Worm (Caenorhabditis elegans) whole organism, young adult: ENCODE data around the gene spsb-1.
A peak's percentile ranks its signal among the peaks of the same experiment; 100 is the strongest.

Experiments
- F33H1.4 ChIP-seq: fragments of 200-800 bp; sonication (Bioruptor generic); IDR thresholded peaks from 2 replicates; pipeline ENCODE4 v1.3.6; 2022; ENCODE audit warnings: missing genetic modification reagents, missing genetic modification characterization, missing compliant biosample characterization
- F39B2.1 ChIP-seq: fragments of 200-800 bp; sonication (Bioruptor generic); IDR thresholded peaks from 2 replicates; pipeline ENCODE4 v1.3.6; 2022; ENCODE audit warnings: missing genetic modification reagents, missing genetic modification characterization, missing compliant biosample characterization
- F49E8.2 ChIP-seq: sonication (generic microtip); optimal IDR thresholded peaks from 3 replicates; lab custom pipeline; 2017; ENCODE audit warnings: missing genetic modification characterization, mild to moderate bottlenecking, missing compliant biosample characterization, antibody characterized with exemption, moderate library complexity; ENCODE audit not compliant: insufficient read depth
- attf-6 ChIP-seq: fragments of 200-800 bp; sonication (Bioruptor generic); IDR thresholded peaks from 2 replicates; pipeline ENCODE4 v1.3.6; 2022; ENCODE audit warnings: missing genetic modification reagents, missing genetic modification characterization, missing compliant biosample characterization
- ceh-27 ChIP-seq: fragments of 200-800 bp; sonication (Bioruptor generic); optimal IDR thresholded peaks from 2 replicates; lab custom pipeline; 2018; ENCODE audit warnings: mild to moderate bottlenecking, missing genetic modification characterization, moderate library complexity, missing compliant biosample characterization
- hmg-1.2 ChIP-seq: fragments of 200-800 bp; sonication (Bioruptor generic); IDR thresholded peaks from 2 replicates; pipeline ENCODE4 v1.3.6; 2022; ENCODE audit warnings: missing genetic modification reagents, missing genetic modification characterization, missing compliant biosample characterization
- lir-1 ChIP-seq: fragments of 200-800 bp; sonication (Bioruptor generic); conservative IDR thresholded peaks from 2 replicates; pipeline ENCODE4 v1.3.6; 2022; ENCODE audit warnings: missing genetic modification reagents, missing genetic modification characterization, missing compliant biosample characterization
- nfya-2 ChIP-seq: fragments of 200-800 bp; sonication (Bioruptor generic); IDR thresholded peaks from 2 replicates; pipeline ENCODE4 v1.3.6; 2022; ENCODE audit warnings: missing genetic modification reagents, missing genetic modification characterization, missing compliant biosample characterization
- somi-1 ChIP-seq: fragments of 200-800 bp; sonication (Bioruptor generic); optimal IDR thresholded peaks from 2 replicates; lab custom pipeline; 2018; ENCODE audit warnings: mild to moderate bottlenecking, missing genetic modification characterization, missing compliant biosample characterization
- tbx-9 ChIP-seq: sonication (generic microtip); optimal IDR thresholded peaks from 2 replicates; lab custom pipeline; 2016; ENCODE audit warnings: borderline replicate concordance, missing genetic modification characterization, inconsistent platforms, missing compliant biosample characterization
- ztf-18 ChIP-seq: sonication (generic microtip); optimal IDR thresholded peaks from 2 replicates; lab custom pipeline; 2016; ENCODE audit warnings: missing genotype, mild to moderate bottlenecking, missing genetic modification characterization, missing compliant biosample characterization

DNA sequence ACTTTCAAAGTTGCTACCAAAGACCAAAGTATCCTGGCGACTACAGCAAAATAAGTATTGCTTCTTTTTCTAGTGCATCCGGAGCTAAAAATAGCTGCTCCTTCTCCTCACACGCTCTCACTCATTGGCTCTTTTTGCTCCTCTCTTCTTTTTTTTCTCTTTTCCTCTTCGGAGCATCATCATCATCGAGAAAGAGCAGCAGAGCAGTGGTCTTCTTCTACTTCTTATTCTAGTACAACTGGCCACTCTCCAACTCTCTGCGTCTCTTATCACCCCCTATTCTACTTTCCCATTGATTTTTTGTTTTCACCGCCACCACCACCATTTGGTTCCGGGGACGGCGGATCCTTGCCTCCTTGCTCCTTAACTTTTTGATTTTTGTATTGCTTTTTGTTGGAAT, 62.1 kb downstream of the spsb-1 start:
- TF ChIP-seq F39B2.1 (GFP tag; lab: Robert Waterston, UW) (no peak), hmg-1.2 (GFP tag; lab: Robert Waterston, UW) (peak; percentile 50; the same call in 1 of the 2 replicates), nfya-2 (GFP tag; lab: Robert Waterston, UW) (no peak), F33H1.4 (no peak), somi-1 (GFP tag; lab: Kevin White, UChicago) (no peak), attf-6 (no peak), tbx-9 (tag; lab: Kevin White, UChicago) (no peak), ceh-27 (GFP tag; lab: Kevin White, UChicago) (no peak), F49E8.2 (tag; lab: Kevin White, UChicago) (no peak), lir-1 (GFP tag; lab: Robert Waterston, UW) (no peak), ztf-18 (tag; lab: Kevin White, UChicago) (no peak)
